Fruit fly (Drosophila melanogaster): ENCODE data around the gene PGRP-SB2.
A peak's percentile ranks its signal among the peaks of the same experiment; 100 is the strongest.

The PGRP-SB2 gene

dm6 chr3L:16748343-16748742, 22.0 kb downstream of the PGRP-SB2 start (continued):
- TF ChIP-seq br (optimal IDR thresholded peaks at IDR 0.05) (no peak), onecut (GFP tag; IDR thresholded peaks at IDR 0.05) (no peak), ac (GFP tag; optimal IDR thresholded peaks at IDR 0.05) (no peak), bsh (GFP tag; optimal IDR thresholded peaks at IDR 0.05) (peak in 1 of 2 experiments; percentile 53), CG3847 (GFP tag; IDR thresholded peaks at IDR 0.05) (no peak), Ets65A (GFP tag) (no peak), dmrt11E (tag; optimal IDR thresholded peaks at IDR 0.05) (peak; percentile 9), croc (GFP tag; conservative IDR thresholded peaks at IDR 0.05) (no peak), lilli (GFP tag; optimal IDR thresholded peaks at IDR 0.05) (no peak), CG9932 (GFP tag; IDR thresholded peaks at IDR 0.05) (no peak), Bgb (GFP tag; IDR thresholded peaks at IDR 0.05; ENCODE audit: partially characterized antibody) (no peak), phol (tag; optimal IDR thresholded peaks at IDR 0.05) (peak; percentile 2), CG1602 (GFP tag; optimal IDR thresholded peaks at IDR 0.05) (no peak), sens (GFP tag) (peak; percentile 2)

- TF ChIP-seq Oli (tag; optimal IDR thresholded peaks at IDR 0.05) = peak; percentile 7
- peak; percentile 15 for TF ChIP-seq CG10654 (GFP tag; optimal IDR thresholded peaks at IDR 0.05)
- TF ChIP-seq CG14710 (tag; optimal IDR thresholded peaks at IDR 0.05) = peak; percentile 71
- TF ChIP-seq phol (tag; optimal IDR thresholded peaks at IDR 0.05) = peak; percentile 75
- TF ChIP-seq CG3847 (GFP tag; IDR thresholded peaks at IDR 0.05) = no peak
- no peak for TF ChIP-seq MESR4 (GFP tag; optimal IDR thresholded peaks at IDR 0.05)
- TF ChIP-seq ssp (GFP tag; IDR thresholded peaks at IDR 0.05) = no peak
- TF ChIP-seq stwl (tag; optimal IDR thresholded peaks at IDR 0.05) = peak; percentile 17
- TF ChIP-seq CG11504 (tag; optimal IDR thresholded peaks at IDR 0.05) = peak; percentile 63
- TF ChIP-seq CG7839 (tag; optimal IDR thresholded peaks at IDR 0.05) = peak; percentile 55
- TF ChIP-seq sens (GFP tag) = peak; percentile 74
- TF ChIP-seq bsh (GFP tag; optimal IDR thresholded peaks at IDR 0.05) = peak; percentile 26 to 43
- TF ChIP-seq Rx (GFP tag; IDR thresholded peaks at IDR 0.05) = no peak
- TF ChIP-seq dimm (GFP tag; IDR thresholded peaks at IDR 0.05) = no peak
- no peak for TF ChIP-seq CG11560 (tag; IDR thresholded peaks at IDR 0.05)
- TF ChIP-seq Aef1 (GFP tag; IDR thresholded peaks at IDR 0.05) = no peak
- peak; percentile 32 for TF ChIP-seq CG8924 (tag; optimal IDR thresholded peaks at IDR 0.05)
- peak; percentile 82 for TF ChIP-seq CG10979 (tag; optimal IDR thresholded peaks at IDR 0.05)
- no peak for TF ChIP-seq D (optimal IDR thresholded peaks at IDR 0.05)
- peak; percentile 43 for TF ChIP-seq D (GFP tag; optimal IDR thresholded peaks at IDR 0.05)
- peak; percentile 84 for TF ChIP-seq CG2712 (tag; optimal IDR thresholded peaks at IDR 0.05)
- TF ChIP-seq sim (GFP tag; IDR thresholded peaks at IDR 0.05) = 0 out of 2 replicates have a peak, but pooled peaks have one; percentile 13
- TF ChIP-seq CoRest (tag; optimal IDR thresholded peaks at IDR 0.05) = peak; percentile 6
- no peak for TF ChIP-seq B-H2 (GFP tag; optimal IDR thresholded peaks at IDR 0.05)
- TF ChIP-seq dmrt99B (tag; optimal IDR thresholded peaks at IDR 0.05) = peak; percentile 60
- peak; percentile 20 for TF ChIP-seq zf30C (GFP tag; optimal IDR thresholded peaks at IDR 0.05)
- TF ChIP-seq usp (GFP tag; optimal IDR thresholded peaks at IDR 0.05) = no peak
- peak; percentile 18 for TF ChIP-seq ATbp (GFP tag; optimal IDR thresholded peaks at IDR 0.05)
- TF ChIP-seq CG2875 (GFP tag; optimal IDR thresholded peaks at IDR 0.05) = peak; percentile 13
- TF ChIP-seq zen (tag; optimal IDR thresholded peaks at IDR 0.05) = peak; percentile 18
- TF ChIP-seq gem (tag; optimal IDR thresholded peaks at IDR 0.05) = peak; percentile 70
- TF ChIP-seq nerfin-1 (tag; optimal IDR thresholded peaks at IDR 0.05) = peak; percentile 44
- peak; percentile 72 for TF ChIP-seq CG31441 (GFP tag; IDR thresholded peaks at IDR 0.05)
- no peak for TF ChIP-seq repo (GFP tag; optimal IDR thresholded peaks at IDR 0.05)
- TF ChIP-seq gcm (GFP tag; optimal IDR thresholded peaks at IDR 0.05) = no peak
- TF ChIP-seq lola (GFP tag; optimal IDR thresholded peaks at IDR 0.05) = peak in 1 of 3 experiments; percentile 63
- TF ChIP-seq tap (tag; optimal IDR thresholded peaks at IDR 0.05) = peak; percentile 9
- TF ChIP-seq dmrt11E (tag; optimal IDR thresholded peaks at IDR 0.05) = peak; percentile 66
- peak; percentile 61 for TF ChIP-seq CG10267 (tag; optimal IDR thresholded peaks at IDR 0.05)
- peak; percentile 31 for TF ChIP-seq trem (tag; optimal IDR thresholded peaks at IDR 0.05)
Measured at dm6 chr3L:16749726-16750125, 23.4 kb downstream of the PGRP-SB2 start.
